Fruit fly (Drosophila melanogaster): ENCODE data around the gene ATPsynD.

The ATPsynD gene

DNA sequence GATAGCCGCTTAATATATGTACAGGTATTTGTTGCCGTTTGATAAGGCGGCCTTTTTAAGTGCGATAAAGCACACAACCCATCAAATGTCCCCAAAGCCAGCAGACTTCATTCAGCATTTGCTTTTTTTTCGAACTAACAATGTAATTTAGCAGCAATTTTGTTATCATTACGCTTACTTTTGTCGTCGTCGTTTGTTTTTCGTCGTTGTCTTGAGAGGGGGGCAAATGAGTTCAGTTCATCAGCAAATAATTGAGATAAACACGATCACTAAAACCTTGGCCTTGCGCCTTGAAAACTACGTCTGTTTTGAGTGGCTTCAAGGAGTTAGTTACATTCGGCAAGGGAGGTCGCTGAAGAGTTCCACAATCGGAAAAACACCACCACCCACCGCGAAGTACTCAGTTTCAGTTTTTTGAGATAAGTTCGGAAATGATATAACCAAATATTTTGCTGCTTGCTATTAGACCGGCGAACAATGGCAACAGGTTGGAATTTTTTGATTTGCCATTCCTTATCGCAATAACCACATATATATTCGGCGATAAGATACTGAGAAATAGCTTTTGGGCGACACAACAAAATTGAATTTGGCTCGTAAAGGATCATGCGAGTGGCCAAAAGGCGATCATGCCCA lies 5.7 kb upstream of the ATPsynD start:
- TF ChIP-seq tj (GFP tag; optimal IDR thresholded peaks at IDR 0.05) (no peak), Clk (GFP tag; optimal IDR thresholded peaks at IDR 0.05) (no peak), CG33017 (tag; optimal IDR thresholded peaks at IDR 0.05) (peak; percentile 4), cic (GFP tag; optimal IDR thresholded peaks at IDR 0.05) (peak; percentile 96), CG7101 (tag; optimal IDR thresholded peaks at IDR 0.05) (no peak)

DNA sequence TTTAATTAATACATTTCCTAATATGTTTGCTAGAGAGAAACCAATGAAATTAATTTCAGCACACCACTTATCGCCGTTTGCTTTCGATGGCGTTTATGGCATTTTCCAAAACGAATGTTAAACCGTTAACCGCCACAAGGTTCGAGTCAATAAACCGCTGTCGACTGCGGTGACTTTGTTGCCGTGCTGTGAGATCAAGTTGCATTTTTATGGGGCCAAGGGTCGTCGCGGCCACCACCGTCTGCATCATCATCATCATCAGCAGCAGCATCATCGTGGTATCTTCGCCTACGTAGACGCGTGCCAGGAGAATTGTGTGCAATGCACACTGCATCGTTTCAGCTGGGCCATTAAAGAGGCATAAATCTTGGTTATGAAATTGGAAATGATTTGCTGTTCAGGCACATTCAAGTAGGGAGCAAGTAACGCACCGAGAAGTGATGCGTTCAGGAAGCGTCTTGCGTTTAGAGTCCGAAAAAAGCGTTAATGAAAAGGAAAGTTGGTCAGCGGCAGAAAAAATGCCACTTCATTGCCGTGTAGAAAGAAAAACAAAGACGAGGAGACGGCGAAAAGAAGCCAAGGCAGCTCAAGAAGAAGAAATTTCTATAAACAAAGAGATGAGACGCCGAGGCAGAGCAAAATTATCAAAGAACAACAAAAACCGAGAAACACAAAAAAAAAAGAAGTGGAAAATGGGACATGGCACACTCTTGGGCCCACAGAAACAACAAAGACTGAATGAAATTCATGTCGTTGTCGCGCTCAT lies 3.6 kb upstream of the ATPsynD start:
- no peak for TF ChIP-seq pad (GFP tag; optimal IDR thresholded peaks at IDR 0.05)
- no peak for TF ChIP-seq Mnt (GFP tag; optimal IDR thresholded peaks at IDR 0.05)
- TF ChIP-seq tj (GFP tag; optimal IDR thresholded peaks at IDR 0.05) = no peak
- TF ChIP-seq cnc (optimal IDR thresholded peaks at IDR 0.05) = no peak
- TF ChIP-seq CG5204 (GFP tag; optimal IDR thresholded peaks at IDR 0.05) = no peak
- no peak for TF ChIP-seq kay (GFP tag; ENCODE audit: borderline replicate concordance)
- no peak for TF ChIP-seq CG1620 (GFP tag; optimal IDR thresholded peaks at IDR 0.05)
- TF ChIP-seq CG7101 (tag; optimal IDR thresholded peaks at IDR 0.05) = no peak
- TF ChIP-seq CG33017 (tag; optimal IDR thresholded peaks at IDR 0.05) = no peak
- no peak for TF ChIP-seq Clk (GFP tag; optimal IDR thresholded peaks at IDR 0.05)
- TF ChIP-seq Hr96 (GFP tag; optimal IDR thresholded peaks at IDR 0.05) = no peak
- no peak for TF ChIP-seq Crg-1 (GFP tag; optimal IDR thresholded peaks at IDR 0.05)

DNA sequence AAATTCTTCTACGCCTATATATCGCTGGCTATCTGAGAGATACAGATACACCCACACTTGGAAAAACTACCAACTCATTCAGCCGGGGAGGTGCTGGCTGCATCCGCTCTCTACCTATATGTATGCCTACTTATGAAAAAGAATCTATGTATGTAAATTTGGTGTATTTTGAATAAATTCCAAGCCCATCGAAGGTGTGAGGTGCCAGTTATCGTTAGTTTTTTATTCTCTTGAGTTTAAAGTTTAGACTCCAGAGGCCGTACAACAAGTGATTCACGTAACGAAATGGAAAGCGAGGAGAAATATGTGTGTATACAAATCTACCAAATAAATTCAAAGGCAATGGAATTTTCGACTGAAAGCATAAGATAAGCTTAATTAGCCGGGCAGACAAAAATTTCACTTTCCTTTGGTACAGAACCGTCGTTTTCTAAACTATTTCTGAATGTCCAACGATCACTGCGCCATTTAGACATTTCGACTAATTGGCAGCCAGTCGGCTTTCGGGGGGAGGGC lies 3.0 kb upstream of the ATPsynD start:
- no peak for TF ChIP-seq CG33017 (tag; optimal IDR thresholded peaks at IDR 0.05)
- TF ChIP-seq CG11617 (GFP tag; optimal IDR thresholded peaks at IDR 0.05) = peak; percentile 34
- no peak for TF ChIP-seq cnc (optimal IDR thresholded peaks at IDR 0.05)
- no peak for TF ChIP-seq ovo (GFP tag; optimal IDR thresholded peaks at IDR 0.05)
- no peak for TF ChIP-seq Crg-1 (GFP tag; optimal IDR thresholded peaks at IDR 0.05)

DNA sequence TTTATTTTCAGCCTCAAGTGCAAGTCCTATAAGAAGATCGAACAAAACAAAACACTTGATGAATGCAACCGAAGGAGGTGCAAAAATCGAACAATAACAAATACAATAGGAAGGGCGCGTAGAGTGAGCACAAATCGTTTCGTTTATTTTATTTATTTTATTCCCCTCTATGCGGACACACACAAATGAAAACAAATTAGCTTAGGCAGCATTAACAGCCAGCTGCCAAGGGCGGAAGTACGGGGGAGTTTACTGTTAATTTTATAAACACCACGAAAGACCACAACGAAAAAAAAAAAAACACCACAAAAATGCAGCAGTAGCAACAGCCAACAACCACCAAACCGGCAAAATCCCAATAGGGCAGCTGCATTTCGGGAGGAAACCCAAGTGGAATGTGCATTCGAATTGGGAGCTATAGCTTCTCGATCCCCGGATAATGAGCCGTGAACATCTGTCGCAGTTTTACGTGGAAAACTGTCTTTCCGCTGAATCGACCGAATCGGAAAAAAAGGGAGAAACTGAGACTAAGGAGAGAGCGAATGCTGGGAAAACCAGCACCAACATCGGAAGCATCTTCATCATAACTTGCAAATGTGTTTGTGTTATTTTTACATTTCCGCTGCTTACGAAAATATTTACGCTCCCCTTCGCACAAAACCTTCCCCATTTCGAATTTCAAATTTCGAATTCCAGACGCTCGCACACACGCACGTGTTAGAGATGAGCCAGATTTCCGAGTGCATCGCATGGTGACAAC lies 2.3 kb upstream of the ATPsynD start:
- TF ChIP-seq kay (GFP tag; ENCODE audit: borderline replicate concordance) (no peak), pad (GFP tag; optimal IDR thresholded peaks at IDR 0.05) (peak; percentile 13), tj (GFP tag; optimal IDR thresholded peaks at IDR 0.05) (peak; percentile 58), cnc (optimal IDR thresholded peaks at IDR 0.05) (no peak), Hr96 (GFP tag; optimal IDR thresholded peaks at IDR 0.05) (no peak)

DNA sequence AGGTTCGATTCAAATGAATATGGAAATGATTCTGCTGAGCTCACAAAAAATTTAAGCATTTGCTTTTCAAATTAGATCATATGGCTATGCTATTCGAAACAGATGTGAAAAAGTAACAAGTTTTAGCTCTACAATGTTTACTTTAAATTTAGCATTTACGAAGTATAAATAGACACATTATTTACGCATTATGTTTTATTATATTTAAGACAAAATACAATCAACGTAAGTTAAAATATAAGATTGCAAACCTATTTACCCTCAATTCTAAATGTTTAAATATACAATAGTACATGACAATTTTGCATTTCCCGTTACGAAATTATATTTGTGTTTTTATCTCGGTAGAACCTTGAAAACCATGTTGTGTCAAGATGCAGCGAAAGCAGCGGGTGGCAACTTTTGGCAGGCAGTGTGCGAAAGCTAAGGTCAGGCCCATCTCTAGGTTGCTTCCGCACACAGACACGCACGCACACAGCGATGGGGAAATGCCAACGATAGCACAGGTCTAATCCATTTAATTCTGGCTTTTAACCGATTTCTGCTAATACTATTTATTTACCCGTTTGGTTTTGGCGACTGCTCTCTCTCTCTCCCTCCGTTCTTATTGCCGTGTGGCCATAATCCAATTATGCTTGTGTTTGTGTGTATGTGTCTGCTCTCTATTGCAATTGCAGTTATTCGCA lies 1.5 kb upstream of the ATPsynD start:
- TF ChIP-seq CG5204 (GFP tag; optimal IDR thresholded peaks at IDR 0.05) (no peak), pad (GFP tag; optimal IDR thresholded peaks at IDR 0.05) (peak; percentile 12), CG7101 (tag; optimal IDR thresholded peaks at IDR 0.05) (no peak)

DNA sequence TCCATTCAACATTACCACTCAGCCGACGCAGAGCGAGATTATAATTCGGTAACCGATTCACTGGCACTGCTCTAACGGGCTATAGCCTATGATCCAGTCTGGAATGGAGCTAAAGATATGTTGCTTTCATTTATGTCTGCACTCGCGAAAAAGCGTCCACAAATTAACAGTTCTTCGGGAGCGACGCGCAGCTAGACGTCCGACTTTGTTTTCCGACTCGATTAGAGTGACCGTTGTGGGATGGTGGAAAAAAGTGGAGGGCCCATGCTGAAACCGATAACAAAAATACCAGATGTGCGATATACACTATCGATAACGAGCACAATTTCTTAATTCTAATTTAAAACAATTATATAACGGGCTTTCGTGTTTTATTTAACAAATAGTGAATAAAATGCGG lies 761 bp upstream of the ATPsynD start, which contains the start of gene cdi:
Gene cdi (minus strand): TSS at position 232 of the 400 bp plus-strand sequence.
- TF ChIP-seq tj (GFP tag; optimal IDR thresholded peaks at IDR 0.05) (peak; percentile 45), kay (GFP tag; ENCODE audit: borderline replicate concordance) (no peak), cic (GFP tag; optimal IDR thresholded peaks at IDR 0.05) (peak; percentile 0), toe (GFP tag; optimal IDR thresholded peaks at IDR 0.05) (no peak), pad (GFP tag; optimal IDR thresholded peaks at IDR 0.05) (no peak), bab1 (GFP tag; optimal IDR thresholded peaks at IDR 0.05) (peak; percentile 12), CG12768 (GFP tag; optimal IDR thresholded peaks at IDR 0.05) (peak; percentile 55), Clk (GFP tag; optimal IDR thresholded peaks at IDR 0.05) (no peak), CG7045 (GFP tag; optimal IDR thresholded peaks at IDR 0.05) (no peak), CG33017 (tag; optimal IDR thresholded peaks at IDR 0.05) (peak; percentile 12), Mnt (GFP tag; optimal IDR thresholded peaks at IDR 0.05) (peak; percentile 65), cnc (optimal IDR thresholded peaks at IDR 0.05) (no peak), Hr96 (GFP tag; optimal IDR thresholded peaks at IDR 0.05) (no peak), Crg-1 (GFP tag; optimal IDR thresholded peaks at IDR 0.05) (no peak), ovo (GFP tag; optimal IDR thresholded peaks at IDR 0.05) (no peak), CG5204 (GFP tag; optimal IDR thresholded peaks at IDR 0.05) (no peak), CG14711 (tag; optimal IDR thresholded peaks at IDR 0.05) (no peak), CG1620 (GFP tag; optimal IDR thresholded peaks at IDR 0.05) (no peak), CG7101 (tag; optimal IDR thresholded peaks at IDR 0.05) (peak; percentile 41), CG11617 (GFP tag; optimal IDR thresholded peaks at IDR 0.05) (no peak)
